Worm (Caenorhabditis elegans) whole organism, L1 larva: ENCODE results near the gene Y82E9BL.5.
A peak's percentile ranks its signal among the peaks of the same experiment; 100 is the strongest.

Source experiments
- F16B12.6 ChIP-seq: fragments of 150-350 bp; optimal IDR thresholded peaks from 2 replicates; lab custom pipeline; 2014; ENCODE audit warnings: missing biosample characterization, missing genetic modification characterization
- aly-2 ChIP-seq: fragments of 150-350 bp; optimal IDR thresholded peaks from 2 replicates; lab custom pipeline; 2014; ENCODE audit warnings: missing biosample characterization, missing genetic modification characterization
- ceh-8 ChIP-seq: fragments of 200-800 bp; sonication (Bioruptor generic); optimal IDR thresholded peaks from 2 replicates; lab custom pipeline; 2018; ENCODE audit warnings: mild to moderate bottlenecking, missing genetic modification characterization, moderate library complexity, missing compliant biosample characterization
- ceh-90 ChIP-seq: sonication (generic microtip); optimal IDR thresholded peaks from 2 replicates; lab custom pipeline; 2016; ENCODE audit warnings: missing genetic modification characterization, missing compliant biosample characterization
- ces-1 ChIP-seq: fragments of 150-350 bp; optimal IDR thresholded peaks from 2 replicates; lab custom pipeline; 2014; ENCODE audit warnings: missing biosample characterization, missing genetic modification reagents, missing genetic modification characterization
- dpl-1 ChIP-seq, 3 experiments: fragments of 150-350 bp in 2 of 3; sonication (generic microtip) in 1 of 3; optimal IDR thresholded peaks; 2 replicates each; lab custom pipeline; 2014 to 2017; ENCODE audit warnings: missing biosample characterization in 3 of 3, missing genetic modification characterization in 3 of 3, missing genetic modification reagents in 3 of 3
- efl-1 ChIP-seq, 4 experiments: fragments of 150-350 bp; optimal IDR thresholded peaks in 3 of 4; peaks in 1 of 4; 1 replicate in 1 of 4; 2 replicates in 3 of 4; lab custom pipeline; 2014; ENCODE audit warnings: missing biosample characterization in 2 of 4, missing genetic modification characterization in 2 of 4, missing genetic modification reagents in 2 of 4
- egl-27 ChIP-seq, 2 experiments: fragments of 150-350 bp in 1 of 2; sonication (generic microtip); optimal IDR thresholded peaks; 3 replicates each; lab custom pipeline; 2017 to 2018; ENCODE audit warnings: missing biosample characterization in 2 of 2, missing genetic modification characterization in 2 of 2, missing genetic modification reagents in 2 of 2
- elt-2 ChIP-seq: sonication (generic microtip); optimal IDR thresholded peaks from 2 replicates; lab custom pipeline; 2016; ENCODE audit warnings: missing genetic modification characterization, mild to moderate bottlenecking, inconsistent platforms, missing compliant biosample characterization, missing genetic modification reagents
- elt-3 ChIP-seq, 6 experiments: fragments of 150-350 bp in 1 of 6; sonication (generic microtip); optimal IDR thresholded peaks; 2 replicates each; lab custom pipeline; 2017 to 2018; ENCODE audit warnings: missing biosample characterization in 6 of 6, missing genetic modification characterization in 6 of 6, inconsistent platforms in 1 of 6
- ets-5 ChIP-seq: fragments of 200-800 bp; sonication (Bioruptor generic); IDR thresholded peaks from 2 replicates; pipeline ENCODE4 v1.3.6; 2022; ENCODE audit warnings: missing genetic modification characterization, missing compliant biosample characterization
- fkh-10 ChIP-seq: sonication (generic microtip); optimal IDR thresholded peaks from 2 replicates; lab custom pipeline; 2017; ENCODE audit warnings: missing biosample characterization, missing genetic modification reagents, missing genetic modification characterization
- fkh-4 ChIP-seq: sonication (generic microtip); optimal IDR thresholded peaks from 2 replicates; lab custom pipeline; 2016; ENCODE audit warnings: missing compliant biosample characterization, missing genetic modification characterization, borderline replicate concordance
- fkh-8 ChIP-seq: sonication (generic microtip); optimal IDR thresholded peaks from 2 replicates; lab custom pipeline; 2016; ENCODE audit warnings: mild to moderate bottlenecking, missing genetic modification characterization, missing compliant biosample characterization
- hlh-4 ChIP-seq: sonication (generic microtip); optimal IDR thresholded peaks from 2 replicates; lab custom pipeline; 2016; ENCODE audit warnings: mild to moderate bottlenecking, missing genetic modification characterization, missing compliant biosample characterization
- hpl-2 ChIP-seq: fragments of 150-350 bp; optimal IDR thresholded peaks from 2 replicates; lab custom pipeline; 2014; ENCODE audit warnings: missing biosample characterization, missing genetic modification reagents, missing genetic modification characterization
- irx-1 ChIP-seq: sonication (generic microtip); optimal IDR thresholded peaks from 2 replicates; lab custom pipeline; 2016; ENCODE audit warnings: missing genetic modification characterization, missing compliant biosample characterization
- isw-1 ChIP-seq: fragments of 200-800 bp; sonication (Bioruptor generic); IDR thresholded peaks from 2 replicates; pipeline ENCODE4 v1.3.6; 2022; ENCODE audit warnings: missing genetic modification characterization, missing compliant biosample characterization
- jun-1 ChIP-seq: fragments of 150-350 bp; optimal IDR thresholded peaks from 2 replicates; lab custom pipeline; 2014; ENCODE audit warnings: missing biosample characterization, missing genetic modification reagents, missing genetic modification characterization
- mab-9 ChIP-seq: fragments of 200-800 bp; sonication (Bioruptor generic); IDR thresholded peaks from 2 replicates; pipeline ENCODE4 v1.3.6; 2022; ENCODE audit warnings: missing genetic modification reagents, missing genetic modification characterization, missing compliant biosample characterization
- mep-1 ChIP-seq: fragments of 150-350 bp; optimal IDR thresholded peaks from 2 replicates; lab custom pipeline; 2014; ENCODE audit warnings: missing biosample characterization, missing genetic modification characterization
- nhr-237 ChIP-seq: fragments of 150-350 bp; optimal IDR thresholded peaks from 2 replicates; lab custom pipeline; 2014; ENCODE audit warnings: missing biosample characterization, missing genetic modification characterization
- nhr-77 ChIP-seq: fragments of 150-350 bp; optimal IDR thresholded peaks from 2 replicates; lab custom pipeline; 2014; ENCODE audit warnings: missing biosample characterization, missing genetic modification characterization
- nhr-84 ChIP-seq: sonication (generic microtip); optimal IDR thresholded peaks from 2 replicates; lab custom pipeline; 2017; ENCODE audit warnings: missing biosample characterization, missing genetic modification characterization
- nhr-85 ChIP-seq: sonication (generic microtip); peaks from one replicate; lab custom pipeline; 2016; ENCODE audit warnings: missing genetic modification characterization, inconsistent platforms, missing compliant biosample characterization
- pqm-1 ChIP-seq: sonication (generic microtip); optimal IDR thresholded peaks from 3 replicates; lab custom pipeline; 2017; ENCODE audit warnings: missing biosample characterization, missing genetic modification characterization
- skn-1 ChIP-seq: fragments of 150-350 bp; optimal IDR thresholded peaks from 2 replicates; lab custom pipeline; 2014; ENCODE audit warnings: missing biosample characterization, missing genetic modification characterization
- sup-37 ChIP-seq: fragments of 200-800 bp; sonication (Bioruptor generic); optimal IDR thresholded peaks from 2 replicates; lab custom pipeline; 2018; ENCODE audit warnings: mild to moderate bottlenecking, missing genetic modification characterization, missing compliant biosample characterization
- swsn-7 ChIP-seq: sonication (generic microtip); optimal IDR thresholded peaks from 2 replicates; lab custom pipeline; 2016; ENCODE audit warnings: missing genetic modification characterization, missing compliant biosample characterization
- tlp-1 ChIP-seq: fragments of 150-350 bp; optimal IDR thresholded peaks from 2 replicates; lab custom pipeline; 2014; ENCODE audit warnings: missing biosample characterization, missing genetic modification characterization
- xbp-1 ChIP-seq: sonication (generic microtip); optimal IDR thresholded peaks from 2 replicates; lab custom pipeline; 2016; ENCODE audit warnings: missing genetic modification characterization, missing compliant biosample characterization
- ztf-11 ChIP-seq, 2 experiments: sonication (generic microtip); optimal IDR thresholded peaks; 2 replicates each; lab custom pipeline; 2016 to 2017; ENCODE audit warnings: missing genetic modification characterization in 2 of 2, missing biosample characterization in 1 of 2, missing compliant biosample characterization in 1 of 2
- ztf-4 ChIP-seq: fragments of 150-350 bp; optimal IDR thresholded peaks from 2 replicates; lab custom pipeline; 2014; ENCODE audit warnings: missing biosample characterization, missing genetic modification characterization

Y82E9BL.5 gene

ce11 chrIII:1389988-1390387, 42.5 kb upstream of the Y82E9BL.5 start:
- TF ChIP-seq xbp-1 (tag; lab: Kevin White, UChicago) (no peak), tlp-1 (tag; lab: Kevin White, UChicago) (peak; percentile 66), ceh-90 (no peak), jun-1 (peak; percentile 13), elt-2 (peak; percentile 90)

ce11 chrIII:1388274-1389058, 41.0 kb upstream of the Y82E9BL.5 start, which contains the start of gene pals-20:
TSS of gene pals-20 (minus strand) at chrIII:1388324.
- TF ChIP-seq efl-1 (optimal IDR thresholded peaks at IDR 0.05; lab: Kevin White, UChicago) (no peak), efl-1 (GFP tag; optimal IDR thresholded peaks at IDR 0.05 in 1 of 2; lab: Kevin White, UChicago) (peak in 1 of 2 experiments; percentile 75), ets-5 (GFP tag; lab: Robert Waterston, UW) (no peak)
- TF ChIP-seq, all 84 proteins: peak for 1

ce11 chrIII:1384694-1385093, 37.3 kb upstream of the Y82E9BL.5 start:
- TF ChIP-seq hlh-4 (tag; lab: Kevin White, UChicago) (no peak), mab-9 (GFP tag; lab: Robert Waterston, UW) (no peak), hpl-2 (GFP tag; lab: Kevin White, UChicago) (no peak), mep-1 (no peak), aly-2 (tag; lab: Kevin White, UChicago) (no peak), nhr-85 (no peak), irx-1 (tag; lab: Kevin White, UChicago) (no peak), ztf-4 (tag; lab: Kevin White, UChicago) (no peak), swsn-7 (no peak), nhr-237 (tag; lab: Kevin White, UChicago) (no peak), pqm-1 (tag; lab: Kevin White, UChicago) (no peak), sup-37 (GFP tag; lab: Kevin White, UChicago) (no peak), ets-5 (GFP tag; lab: Robert Waterston, UW) (no peak), nhr-77 (tag; lab: Kevin White, UChicago) (no peak), isw-1 (GFP tag; lab: Robert Waterston, UW) (no peak)

- TF ChIP-seq skn-1 (no peak), elt-3 (tag; optimal IDR thresholded peaks at IDR 0.05; lab: Kevin White, UChicago) (no peak), fkh-4 (tag; lab: Kevin White, UChicago) (no peak), dpl-1 (GFP tag; optimal IDR thresholded peaks at IDR 0.05; lab: Kevin White, UChicago) (no peak), ztf-11 (tag; optimal IDR thresholded peaks at IDR 0.05; lab: Kevin White, UChicago) (no peak), tlp-1 (tag; lab: Kevin White, UChicago) (peak; percentile 17), ces-1 (GFP tag; lab: Kevin White, UChicago) (no peak), F16B12.6 (no peak), egl-27 (tag; optimal IDR thresholded peaks at IDR 0.05; lab: Kevin White, UChicago) (no peak), nhr-84 (no peak), elt-2 (peak; percentile 70)
Observed at ce11 chrIII:1384092-1384491, 36.7 kb upstream of the Y82E9BL.5 start, which contains the start of the genes fbxa-138 and Y82E9BR.5. TSS of gene fbxa-138 (minus strand) at chrIII:1384252. TSS of gene Y82E9BR.5 (plus strand) at chrIII:1384370.

ce11 chrIII:1383483-1383882, 36.0 kb upstream of the Y82E9BL.5 start:
- TF ChIP-seq fkh-8 (tag; lab: Kevin White, UChicago) (no peak), mep-1 (no peak), ceh-8 (no peak), fkh-10 (GFP tag; lab: Kevin White, UChicago) (no peak), efl-1 (optimal IDR thresholded peaks at IDR 0.05; lab: Kevin White, UChicago) (no peak), efl-1 (GFP tag; optimal IDR thresholded peaks at IDR 0.05 in 1 of 2; lab: Kevin White, UChicago) (no peak), ztf-4 (tag; lab: Kevin White, UChicago) (no peak)
